Fruit fly (Drosophila melanogaster) whole organism, prepupa: ENCODE results near the gene CG15531.

Experiments used
- Blimp-1 ChIP-seq: fragments of 200-800 bp; sonication (Bioruptor generic); optimal IDR thresholded peaks from 3 replicates; lab custom pipeline; 2017; ENCODE audit warnings: missing biosample characterization, missing genetic modification characterization, mild to moderate bottlenecking, moderate library complexity, missing genetic modification reagents
- CG10631 ChIP-seq: fragments of 200-800 bp; sonication (Bioruptor generic); optimal IDR thresholded peaks from 2 replicates; lab custom pipeline; 2016; ENCODE audit warnings: missing biosample characterization, missing genetic modification characterization
- CG10669 ChIP-seq: fragments of 200-800 bp; sonication (Bioruptor generic); optimal IDR thresholded peaks from 3 replicates; lab custom pipeline; 2018; ENCODE audit warnings: missing biosample characterization, mild to moderate bottlenecking, missing genetic modification characterization, moderate library complexity
- CG11294 ChIP-seq: fragments of 200-800 bp; sonication (Bioruptor generic); IDR thresholded peaks from 2 replicates; pipeline ENCODE4 v1.3.6; 2022; ENCODE audit warnings: missing biosample characterization, missing genetic modification characterization
- CG11762 ChIP-seq: fragments of 200-800 bp; sonication (Bioruptor generic); optimal IDR thresholded peaks from 3 replicates; lab custom pipeline; 2016; ENCODE audit warnings: missing biosample characterization, missing genetic modification characterization; ENCODE audit not compliant: insufficient read depth
- CG15336 ChIP-seq: fragments of 200-800 bp; sonication (Bioruptor generic); IDR thresholded peaks from 2 replicates; pipeline ENCODE4 v1.3.6; 2022; ENCODE audit warnings: missing biosample characterization, missing genetic modification characterization
- CG1621 ChIP-seq: fragments of 200-800 bp; sonication (Bioruptor generic); optimal IDR thresholded peaks from 3 replicates; lab custom pipeline; 2018; ENCODE audit warnings: missing biosample characterization, mild to moderate bottlenecking, missing genetic modification characterization
- CG16779 ChIP-seq: fragments of 200-800 bp; sonication (Bioruptor generic); optimal IDR thresholded peaks from 3 replicates; lab custom pipeline; 2017; ENCODE audit warnings: missing biosample characterization, mild to moderate bottlenecking, missing genetic modification characterization
- CG3032 ChIP-seq: fragments of 200-800 bp; optimal IDR thresholded peaks from 2 replicates; lab custom pipeline; 2019; ENCODE audit warnings: missing biosample characterization, mild to moderate bottlenecking, missing genetic modification characterization, moderate library complexity
- CG32006 ChIP-seq: fragments of 200-800 bp; sonication (Bioruptor generic); optimal IDR thresholded peaks from 3 replicates; lab custom pipeline; 2017; ENCODE audit warnings: missing biosample characterization, mild to moderate bottlenecking, missing genetic modification characterization
- CG34406 ChIP-seq: fragments of 200-800 bp; sonication (Bioruptor generic); optimal IDR thresholded peaks from 3 replicates; lab custom pipeline; 2016; ENCODE audit warnings: missing biosample characterization, missing genetic modification characterization
- CG3919 ChIP-seq: fragments of 200-800 bp; sonication (Bioruptor generic); optimal IDR thresholded peaks from 3 replicates; lab custom pipeline; 2016; ENCODE audit warnings: missing biosample characterization, missing genetic modification characterization
- CG6163 ChIP-seq: fragments of 200-800 bp; sonication (Bioruptor generic); IDR thresholded peaks from 3 replicates; pipeline ENCODE4 v1.3.6; 2022; ENCODE audit warnings: missing biosample characterization, missing genetic modification characterization
- CG6276 ChIP-seq: fragments of 200-800 bp; sonication (Bioruptor generic); optimal IDR thresholded peaks from 2 replicates; lab custom pipeline; 2017; ENCODE audit warnings: missing biosample characterization, mild to moderate bottlenecking, missing genetic modification characterization
- CG6792 ChIP-seq: fragments of 200-800 bp; sonication (Bioruptor generic); optimal IDR thresholded peaks from 3 replicates; lab custom pipeline; 2016; ENCODE audit warnings: missing biosample characterization, missing genetic modification characterization
- CG6808 ChIP-seq: fragments of 200-800 bp; sonication (Bioruptor generic); optimal IDR thresholded peaks from 3 replicates; lab custom pipeline; 2017; ENCODE audit warnings: missing biosample characterization, missing genetic modification characterization, mild to moderate bottlenecking, moderate library complexity, missing genetic modification reagents
- CG7368 ChIP-seq: fragments of 200-800 bp; sonication (Bioruptor generic); optimal IDR thresholded peaks from 3 replicates; lab custom pipeline; 2016; ENCODE audit warnings: missing biosample characterization, missing genetic modification characterization
- CG8119 ChIP-seq: fragments of 200-800 bp; sonication (Bioruptor generic); IDR thresholded peaks from 3 replicates; pipeline ENCODE4 v1.3.6; 2022; ENCODE audit warnings: missing biosample characterization, missing genetic modification characterization
- CG8319 ChIP-seq: fragments of 200-800 bp; sonication (Bioruptor generic); optimal IDR thresholded peaks from 3 replicates; lab custom pipeline; 2016; ENCODE audit warnings: missing biosample characterization, missing genetic modification characterization
- CG8632 ChIP-seq: fragments of 200-800 bp; sonication (Bioruptor generic); optimal IDR thresholded peaks from 3 replicates; lab custom pipeline; 2016; ENCODE audit warnings: missing biosample characterization, missing genetic modification characterization
- CG9139 ChIP-seq: fragments of 200-800 bp; sonication (Bioruptor generic); optimal IDR thresholded peaks from 3 replicates; lab custom pipeline; 2017; ENCODE audit warnings: missing biosample characterization, mild to moderate bottlenecking, missing genetic modification characterization
- Eip75B ChIP-seq: fragments of 200-800 bp; sonication (Bioruptor generic); optimal IDR thresholded peaks from 3 replicates; lab custom pipeline; 2016; ENCODE audit warnings: missing biosample characterization, missing genetic modification characterization
- Eip93F ChIP-seq: fragments of 200-800 bp; sonication (Bioruptor generic); optimal IDR thresholded peaks from 2 replicates; lab custom pipeline; 2016; ENCODE audit warnings: missing biosample characterization, mild to moderate bottlenecking, missing genetic modification characterization
- Ets96B ChIP-seq: fragments of 200-800 bp; optimal IDR thresholded peaks from 2 replicates; lab custom pipeline; 2019; ENCODE audit warnings: missing biosample characterization, mild to moderate bottlenecking, missing genetic modification characterization, moderate library complexity
- Hr38 ChIP-seq: sonication (Bioruptor generic); optimal IDR thresholded peaks from 2 replicates; lab custom pipeline; 2016; ENCODE audit warnings: missing biosample characterization, missing genetic modification characterization
- Hr4 ChIP-seq: fragments of 200-800 bp; sonication (Bioruptor generic); optimal IDR thresholded peaks from 3 replicates; lab custom pipeline; 2016; ENCODE audit warnings: missing biosample characterization, missing genetic modification characterization
- Met ChIP-seq: fragments of 200-800 bp; sonication (Bioruptor generic); optimal IDR thresholded peaks from 3 replicates; lab custom pipeline; 2016; ENCODE audit warnings: missing biosample characterization, missing genetic modification characterization
- OdsH ChIP-seq: fragments of 200-800 bp; sonication (Bioruptor generic); optimal IDR thresholded peaks from 3 replicates; lab custom pipeline; 2016; ENCODE audit warnings: missing biosample characterization, missing genetic modification characterization
- Smox ChIP-seq: fragments of 200-800 bp; sonication (Bioruptor generic); optimal IDR thresholded peaks from 3 replicates; lab custom pipeline; 2016; ENCODE audit warnings: missing biosample characterization, missing genetic modification characterization
- Sox102F ChIP-seq: fragments of 200-800 bp; sonication (Bioruptor generic); optimal IDR thresholded peaks from 2 replicates; lab custom pipeline; 2016; ENCODE audit warnings: missing biosample characterization, mild to moderate bottlenecking, missing genetic modification characterization
- Sox14 ChIP-seq: fragments of 200-800 bp; sonication (Bioruptor generic); optimal IDR thresholded peaks from 3 replicates; lab custom pipeline; 2016; ENCODE audit warnings: missing biosample characterization, missing genetic modification characterization
- Sox15 ChIP-seq: fragments of 200-800 bp; sonication (Bioruptor generic); optimal IDR thresholded peaks from 3 replicates; lab custom pipeline; 2016; ENCODE audit warnings: missing biosample characterization, missing genetic modification characterization
- achi ChIP-seq: fragments of 200-800 bp; sonication (Bioruptor generic); optimal IDR thresholded peaks from 3 replicates; lab custom pipeline; 2016; ENCODE audit warnings: missing biosample characterization, missing genetic modification characterization
- acj6 ChIP-seq: fragments of 200-800 bp; sonication (Bioruptor generic); optimal IDR thresholded peaks from 3 replicates; lab custom pipeline; 2016; ENCODE audit warnings: missing biosample characterization, missing genetic modification characterization
- cyc ChIP-seq: fragments of 200-800 bp; sonication (Bioruptor generic); optimal IDR thresholded peaks from 3 replicates; lab custom pipeline; 2016; ENCODE audit warnings: missing biosample characterization, missing genetic modification characterization
- dac ChIP-seq: fragments of 200-800 bp; sonication (Bioruptor generic); optimal IDR thresholded peaks from 2 replicates; lab custom pipeline; 2017; ENCODE audit warnings: missing biosample characterization, mild to moderate bottlenecking, missing genetic modification characterization
- dsx ChIP-seq: fragments of 200-800 bp; optimal IDR thresholded peaks from 3 replicates; lab custom pipeline; 2019; ENCODE audit warnings: missing biosample characterization, mild to moderate bottlenecking, missing genetic modification characterization, moderate library complexity; ENCODE audit not compliant: poor library complexity, severe bottlenecking
- eg ChIP-seq: fragments of 200-800 bp; sonication (Bioruptor generic); IDR thresholded peaks from 3 replicates; pipeline ENCODE4 v1.3.6; 2022; ENCODE audit warnings: missing biosample characterization, missing genetic modification characterization
- esn ChIP-seq: fragments of 200-800 bp; sonication (Bioruptor generic); optimal IDR thresholded peaks from 2 replicates; lab custom pipeline; 2016; ENCODE audit warnings: missing biosample characterization, mild to moderate bottlenecking, missing genetic modification characterization, moderate library complexity
- fd59A ChIP-seq: fragments of 200-800 bp; sonication (Bioruptor generic); optimal IDR thresholded peaks from 2 replicates; lab custom pipeline; 2017; ENCODE audit warnings: missing biosample characterization, mild to moderate bottlenecking, missing genetic modification characterization, missing genetic modification reagents
- fkh ChIP-seq: fragments of 200-800 bp; sonication (Bioruptor generic); optimal IDR thresholded peaks from 3 replicates; lab custom pipeline; 2017; ENCODE audit warnings: missing biosample characterization, mild to moderate bottlenecking, missing genetic modification characterization, moderate library complexity
- lz ChIP-seq: fragments of 200-800 bp; sonication (Bioruptor generic); optimal IDR thresholded peaks from 3 replicates; lab custom pipeline; 2016; ENCODE audit warnings: missing biosample characterization, missing genetic modification characterization
- net ChIP-seq: fragments of 200-800 bp; sonication (Bioruptor generic); optimal IDR thresholded peaks from 3 replicates; lab custom pipeline; 2016; ENCODE audit warnings: missing biosample characterization, missing genetic modification characterization
- pdm3 ChIP-seq: fragments of 200-800 bp; sonication (Bioruptor generic); optimal IDR thresholded peaks from 3 replicates; lab custom pipeline; 2016; ENCODE audit warnings: missing biosample characterization, missing genetic modification characterization
- spab ChIP-seq: fragments of 200-800 bp; sonication (Bioruptor generic); optimal IDR thresholded peaks from 2 replicates; lab custom pipeline; 2017; ENCODE audit warnings: missing biosample characterization, mild to moderate bottlenecking, missing genetic modification characterization, missing genetic modification reagents
- ss ChIP-seq, 2 experiments: fragments of 200-800 bp; sonication (Bioruptor generic); optimal IDR thresholded peaks; 2 replicates in 1 of 2; 3 replicates in 1 of 2; lab custom pipeline; 2017 to 2018; ENCODE audit warnings: mild to moderate bottlenecking in 2 of 2, missing biosample characterization in 2 of 2, missing genetic modification characterization in 2 of 2, moderate library complexity in 1 of 2
- svp ChIP-seq: fragments of 200-800 bp; sonication (Bioruptor generic); peaks from one replicate; lab custom pipeline; 2016; ENCODE audit warnings: missing biosample characterization, missing genetic modification characterization
- vri ChIP-seq: fragments of 200-800 bp; sonication (Bioruptor generic); optimal IDR thresholded peaks from 3 replicates; lab custom pipeline; 2016; ENCODE audit warnings: missing biosample characterization, mild to moderate bottlenecking, missing genetic modification characterization

CG15531 gene

dm6 chr3R:30196128-30196527 is at the start of gene CG15531:
Gene CG15531 (minus strand): TSS chr3R:30196228.
- TF ChIP-seq CG7368 (no peak), CG6792 (no peak), CG6163 (GFP tag; lab: Robert Waterston, UW) (no peak), Sox102F (GFP tag; lab: Kevin White, UChicago) (no peak), spab (GFP tag; lab: Kevin White, UChicago) (no peak), CG8119 (no peak), Blimp-1 (GFP tag; lab: Kevin White, UChicago) (no peak), acj6 (no peak), achi (GFP tag; lab: Kevin White, UChicago) (no peak)

dm6 chr3R:30243262-30243815 is 47.3 kb upstream of the CG15531 start, which contains the start of gene CG9737:
Gene CG9737 (minus strand): TSS chr3R:30243312.
- TF ChIP-seq fkh = no peak
- peak; percentile 80 for TF ChIP-seq CG3919
- TF ChIP-seq Eip93F (GFP tag; lab: Kevin White, UChicago) = peak; percentile 27
- no peak for TF ChIP-seq CG6792
- TF ChIP-seq Hr4 (GFP tag; lab: Kevin White, UChicago) = peak; percentile 54
- TF ChIP-seq CG16779 = peak; percentile 84
- peak; percentile 27 for TF ChIP-seq cyc (GFP tag; lab: Kevin White, UChicago)
- TF ChIP-seq esn (GFP tag; lab: Kevin White, UChicago) = peak; percentile 44
- no peak for TF ChIP-seq CG8632
- peak; percentile 73 for TF ChIP-seq Sox14
- no peak for TF ChIP-seq Sox15 (GFP tag; lab: Kevin White, UChicago)
- TF ChIP-seq CG11294 (GFP tag; lab: Robert Waterston, UW) = no peak
- TF ChIP-seq Hr38 (GFP tag; lab: Kevin White, UChicago) = no peak
- peak; percentile 99 for TF ChIP-seq vri (GFP tag; lab: Kevin White, UChicago)
- TF ChIP-seq CG6808 (GFP tag; lab: Kevin White, UChicago) = peak; percentile 85
- TF ChIP-seq CG34406 (GFP tag; lab: Kevin White, UChicago) = peak; percentile 29
- peak; percentile 89 for TF ChIP-seq CG9139 (GFP tag; lab: Kevin White, UChicago)
- TF ChIP-seq net (GFP tag; lab: Kevin White, UChicago) = peak; percentile 91
- TF ChIP-seq acj6 = no peak
- peak; percentile 50 for TF ChIP-seq dac (GFP tag; lab: Kevin White, UChicago)
- peak; percentile 23 for TF ChIP-seq Smox
- TF ChIP-seq CG10631 = no peak
- no peak for TF ChIP-seq fd59A (GFP tag; lab: Kevin White, UChicago)
- TF ChIP-seq CG3032 (tag; lab: Kevin White, UChicago) = peak; percentile 24
- TF ChIP-seq Met (GFP tag; lab: Kevin White, UChicago) = peak; percentile 67
- TF ChIP-seq OdsH (GFP tag; lab: Kevin White, UChicago) = no peak
- TF ChIP-seq CG8319 (GFP tag; lab: Kevin White, UChicago) = peak; percentile 37
- TF ChIP-seq dsx (GFP tag; lab: Kevin White, UChicago) = peak; percentile 63
- peak; percentile 92 for TF ChIP-seq CG6276 (GFP tag; lab: Kevin White, UChicago)
- TF ChIP-seq CG8119 = peak; percentile 65; the same call in 2 of the 3 replicates
- TF ChIP-seq Sox102F (GFP tag; lab: Kevin White, UChicago) = peak; percentile 72
- peak; percentile 50 for TF ChIP-seq CG32006 (GFP tag; lab: Kevin White, UChicago)
- TF ChIP-seq CG15336 (GFP tag; lab: Robert Waterston, UW) = peak; percentile 62; the same call in 1 of the 2 replicates
- TF ChIP-seq Ets96B (tag; lab: Kevin White, UChicago) = peak; percentile 3
- TF ChIP-seq eg = peak; percentile 82
- no peak for TF ChIP-seq lz
- TF ChIP-seq ss (GFP tag; optimal IDR thresholded peaks at IDR 0.05; lab: Kevin White, UChicago) = peak; percentile 86 to 92
- peak; percentile 61 for TF ChIP-seq CG10669 (GFP tag; lab: Kevin White, UChicago)
- peak; percentile 85 for TF ChIP-seq CG1621 (tag; lab: Kevin White, UChicago)
- peak; percentile 60 for TF ChIP-seq CG7368
- TF ChIP-seq pdm3 = peak; percentile 43
- TF ChIP-seq svp (GFP tag; lab: Kevin White, UChicago) = peak; percentile 84
- peak; percentile 100 for TF ChIP-seq Blimp-1 (GFP tag; lab: Kevin White, UChicago)
- TF ChIP-seq Eip75B (GFP tag; lab: Kevin White, UChicago) = peak; percentile 68
- peak; percentile 39 for TF ChIP-seq CG11762 (GFP tag; lab: Kevin White, UChicago)
- peak; percentile 71 for TF ChIP-seq spab (GFP tag; lab: Kevin White, UChicago)
- peak; percentile 64; the same call in 2 of the 3 replicates for TF ChIP-seq CG6163 (GFP tag; lab: Robert Waterston, UW)
